Worm (Caenorhabditis elegans) whole organism, L1 larva: Measurements from ENCODE around the gene srw-3.

Experiments used
- ama-1 ChIP-seq: fragments of 150-350 bp; optimal IDR thresholded peaks from 2 replicates; lab custom pipeline; 2014
- elt-2 ChIP-seq: sonication (generic microtip); optimal IDR thresholded peaks from 2 replicates; lab custom pipeline; 2016; ENCODE audit warnings: missing genetic modification characterization, mild to moderate bottlenecking, inconsistent platforms, missing compliant biosample characterization, missing genetic modification reagents
- fos-1 ChIP-seq: fragments of 150-350 bp; optimal IDR thresholded peaks from 2 replicates; lab custom pipeline; 2014; ENCODE audit warnings: missing biosample characterization, missing genetic modification characterization
- grh-1 ChIP-seq: fragments of 200-800 bp; sonication (Bioruptor generic); IDR thresholded peaks from 2 replicates; pipeline ENCODE4 v1.3.6; 2022; ENCODE audit warnings: missing genetic modification reagents, missing genetic modification characterization, missing compliant biosample characterization
- hpl-2 ChIP-seq: fragments of 150-350 bp; optimal IDR thresholded peaks from 2 replicates; lab custom pipeline; 2014; ENCODE audit warnings: missing biosample characterization, missing genetic modification reagents, missing genetic modification characterization
- mdl-1 ChIP-seq, 2 experiments: fragments of 150-350 bp; optimal IDR thresholded peaks; 2 replicates each; lab custom pipeline; 2014 to 2017; ENCODE audit warnings: missing biosample characterization in 2 of 2, missing genetic modification characterization in 2 of 2, inconsistent platforms in 1 of 2
- mep-1 ChIP-seq: fragments of 150-350 bp; optimal IDR thresholded peaks from 2 replicates; lab custom pipeline; 2014; ENCODE audit warnings: missing biosample characterization, missing genetic modification characterization
- nhr-237 ChIP-seq: fragments of 150-350 bp; optimal IDR thresholded peaks from 2 replicates; lab custom pipeline; 2014; ENCODE audit warnings: missing biosample characterization, missing genetic modification characterization
- nhr-28 ChIP-seq: fragments of 150-350 bp; optimal IDR thresholded peaks from 2 replicates; lab custom pipeline; 2014; ENCODE audit warnings: missing biosample characterization, missing genetic modification characterization
- nhr-90 ChIP-seq: sonication (generic microtip); optimal IDR thresholded peaks from 2 replicates; lab custom pipeline; 2016; ENCODE audit warnings: mild to moderate bottlenecking, missing genetic modification characterization, missing compliant biosample characterization; ENCODE audit not compliant: poor library complexity
- rnt-1 ChIP-seq: sonication (generic microtip); optimal IDR thresholded peaks from 2 replicates; lab custom pipeline; 2016; ENCODE audit warnings: mild to moderate bottlenecking, missing genetic modification characterization, moderate library complexity, missing compliant biosample characterization
- skn-1 ChIP-seq: fragments of 150-350 bp; optimal IDR thresholded peaks from 2 replicates; lab custom pipeline; 2014; ENCODE audit warnings: missing biosample characterization, missing genetic modification characterization
- xbp-1 ChIP-seq: sonication (generic microtip); optimal IDR thresholded peaks from 2 replicates; lab custom pipeline; 2016; ENCODE audit warnings: missing genetic modification characterization, missing compliant biosample characterization
- zag-1 ChIP-seq: fragments of 150-350 bp; optimal IDR thresholded peaks from 2 replicates; lab custom pipeline; 2014; ENCODE audit warnings: missing biosample characterization, missing genetic modification characterization

DNA sequence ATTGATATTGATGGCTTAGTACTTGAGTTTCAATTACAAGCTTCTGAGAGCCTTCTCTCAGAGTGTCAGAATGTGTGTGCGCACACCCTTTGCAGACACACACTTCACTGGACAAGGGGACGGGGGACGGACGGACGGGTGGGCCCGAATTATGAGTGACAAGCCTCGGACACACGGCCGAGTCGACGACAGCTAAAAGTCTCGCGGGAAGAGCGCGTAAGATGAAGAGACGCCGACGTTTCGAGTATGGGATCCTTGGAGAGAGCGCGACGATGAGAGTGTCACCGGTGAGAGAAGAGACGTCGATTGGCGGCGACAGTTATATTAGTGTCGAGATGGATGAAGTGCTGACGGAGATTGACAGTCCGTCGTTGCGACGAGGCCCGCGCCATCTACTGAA is 40.5 kb downstream of the srw-3 start:
- TF ChIP-seq fos-1 (tag; lab: Kevin White, UChicago) (no peak), nhr-28 (tag; lab: Kevin White, UChicago) (no peak), nhr-90 (no peak), hpl-2 (GFP tag; lab: Kevin White, UChicago) (no peak), mep-1 (no peak), mdl-1 (tag; optimal IDR thresholded peaks at IDR 0.05; lab: Kevin White, UChicago) (no peak), skn-1 (tag; lab: Kevin White, UChicago) (no peak), ama-1 (lab: Kevin White, UChicago) (no peak), rnt-1 (tag; lab: Kevin White, UChicago) (no peak), nhr-237 (no peak), elt-2 (tag; lab: Kevin White, UChicago) (no peak), xbp-1 (tag; lab: Kevin White, UChicago) (no peak), zag-1 (tag; lab: Kevin White, UChicago) (no peak), grh-1 (GFP tag; lab: Robert Waterston, UW) (no peak)
